Worm (Caenorhabditis elegans) whole organism, early embryonic: Measurements from ENCODE around the gene EEED8.18.

Experiments used
- B0310.2 ChIP-seq: sonication (generic microtip); optimal IDR thresholded peaks from 2 replicates; lab custom pipeline; 2016; ENCODE audit warnings: mild to moderate bottlenecking, missing genetic modification characterization, missing compliant biosample characterization
- F13C5.2 ChIP-seq: sonication (generic microtip); optimal IDR thresholded peaks from 2 replicates; lab custom pipeline; 2017; ENCODE audit warnings: mild to moderate bottlenecking, missing genetic modification characterization, inconsistent platforms, missing compliant biosample characterization
- aly-1 ChIP-seq: sonication (generic microtip); optimal IDR thresholded peaks from 2 replicates; lab custom pipeline; 2016; ENCODE audit warnings: missing genetic modification characterization, missing compliant biosample characterization
- ama-1 ChIP-seq: fragments of 150-350 bp; optimal IDR thresholded peaks from 2 replicates; lab custom pipeline; 2014
- ceh-13 ChIP-seq: fragments of 200-800 bp; sonication (Bioruptor generic); optimal IDR thresholded peaks from 2 replicates; lab custom pipeline; 2018; ENCODE audit warnings: mild to moderate bottlenecking, missing genetic modification characterization, missing compliant biosample characterization
- ceh-36 ChIP-seq: sonication (generic microtip); optimal IDR thresholded peaks from 2 replicates; lab custom pipeline; 2016; ENCODE audit warnings: missing genetic modification characterization, inconsistent platforms, missing compliant biosample characterization
- ets-7 ChIP-seq: sonication (generic microtip); optimal IDR thresholded peaks from 2 replicates; lab custom pipeline; 2016; ENCODE audit warnings: missing genotype, missing genetic modification characterization, missing compliant biosample characterization
- flt-1 ChIP-seq: fragments of 200-800 bp; sonication (Bioruptor generic); IDR thresholded peaks from 2 replicates; pipeline ENCODE4 v1.3.6; 2022; ENCODE audit warnings: missing genetic modification characterization, missing compliant biosample characterization
- hmbx-1 ChIP-seq: sonication (generic microtip); optimal IDR thresholded peaks from 2 replicates; lab custom pipeline; 2016; ENCODE audit warnings: mild to moderate bottlenecking, missing genetic modification characterization, missing compliant biosample characterization
- hmg-4 ChIP-seq: fragments of 200-800 bp; sonication (Bioruptor generic); optimal IDR thresholded peaks from 2 replicates; lab custom pipeline; 2018; ENCODE audit warnings: mild to moderate bottlenecking, missing genetic modification characterization, missing compliant biosample characterization
- hnd-1 ChIP-seq: sonication (generic microtip); optimal IDR thresholded peaks from 2 replicates; lab custom pipeline; 2016; ENCODE audit warnings: missing genetic modification characterization, missing compliant biosample characterization
- pes-1 ChIP-seq: fragments of 200-800 bp; sonication (Bioruptor generic); IDR thresholded peaks from 2 replicates; pipeline ENCODE4 v1.3.6; 2022; ENCODE audit warnings: missing genetic modification reagents, missing genetic modification characterization, missing compliant biosample characterization
- scrt-1 ChIP-seq: fragments of 200-800 bp; sonication (Bioruptor generic); IDR thresholded peaks from 2 replicates; pipeline ENCODE4 v1.3.6; 2022; ENCODE audit warnings: missing genetic modification characterization, missing compliant biosample characterization
- sea-1 ChIP-seq: fragments of 200-800 bp; sonication (Bioruptor generic); conservative IDR thresholded peaks from 2 replicates; pipeline ENCODE4 v1.3.6; 2022; ENCODE audit warnings: missing genetic modification characterization, missing compliant biosample characterization
- tbx-11 ChIP-seq: fragments of 200-800 bp; sonication (Bioruptor generic); IDR thresholded peaks from 2 replicates; pipeline ENCODE4 v1.3.6; 2022; ENCODE audit warnings: missing genetic modification characterization, missing compliant biosample characterization
- tbx-37 ChIP-seq: fragments of 200-800 bp; sonication (Bioruptor generic); conservative IDR thresholded peaks from 2 replicates; pipeline ENCODE4 v1.3.6; 2022; ENCODE audit warnings: missing genetic modification reagents, missing genetic modification characterization, missing compliant biosample characterization
- tra-4 ChIP-seq: sonication (generic microtip); optimal IDR thresholded peaks from 2 replicates; lab custom pipeline; 2017; ENCODE audit warnings: missing genetic modification characterization, missing compliant biosample characterization

EEED8.18 gene

ce11 chrII:5412467-5412866 lies at the start of gene EEED8.18, which contains the start of gene EEED8.13:
Gene EEED8.18, minus strand, starts transcription at chrII:5412610.
Gene EEED8.13, minus strand, starts transcription at chrII:5412567.
- TF ChIP-seq hmg-4 (GFP tag; lab: Kevin White, UChicago) (no peak), ceh-13 (GFP tag; lab: Kevin White, UChicago) (no peak), pes-1 (GFP tag; lab: Robert Waterston, UW) (no peak), B0310.2 (tag; lab: Kevin White, UChicago) (no peak), sea-1 (GFP tag; lab: Robert Waterston, UW) (no peak), tra-4 (tag; lab: Kevin White, UChicago) (no peak), hmbx-1 (tag; lab: Kevin White, UChicago) (no peak), ama-1 (lab: Kevin White, UChicago) (no peak), hnd-1 (no peak)

- TF ChIP-seq F13C5.2 (no peak), B0310.2 (tag; lab: Kevin White, UChicago) (no peak), tbx-11 (GFP tag; lab: Robert Waterston, UW) (no peak), tra-4 (tag; lab: Kevin White, UChicago) (no peak), pes-1 (GFP tag; lab: Robert Waterston, UW) (no peak), hnd-1 (no peak), hmg-4 (GFP tag; lab: Kevin White, UChicago) (no peak), aly-1 (tag; lab: Kevin White, UChicago) (no peak), ceh-13 (GFP tag; lab: Kevin White, UChicago) (no peak), tbx-37 (GFP tag; lab: Robert Waterston, UW) (no peak), ceh-36 (tag; lab: Kevin White, UChicago) (no peak), hmbx-1 (tag; lab: Kevin White, UChicago) (no peak), sea-1 (GFP tag; lab: Robert Waterston, UW) (no peak), scrt-1 (GFP tag; lab: Robert Waterston, UW) (no peak)
Measured at ce11 chrII:5460911-5461310, 48.5 kb upstream of the EEED8.18 start.

DNA sequence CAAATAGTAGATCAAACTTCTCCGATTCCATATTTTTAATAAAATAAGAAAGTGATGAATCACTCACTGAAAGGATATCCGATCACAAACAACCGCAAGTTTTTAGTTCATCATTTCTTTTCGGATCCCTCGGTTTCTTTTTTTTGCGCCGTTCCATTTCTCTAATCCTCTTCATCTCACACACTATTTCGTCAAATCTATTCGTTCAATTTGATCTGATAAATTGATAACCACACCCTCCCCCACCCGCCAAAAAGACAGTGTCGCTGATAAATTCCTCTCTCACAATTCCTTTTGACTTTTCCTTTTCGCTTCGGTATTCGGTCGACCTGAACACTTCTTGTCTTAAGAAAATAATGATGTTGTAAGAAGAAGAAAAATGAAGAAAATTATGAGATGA lies 47.1 kb upstream of the EEED8.18 start:
- TF ChIP-seq scrt-1 (GFP tag; lab: Robert Waterston, UW) (no peak), hnd-1 (no peak), ceh-13 (GFP tag; lab: Kevin White, UChicago) (no peak), hmg-4 (GFP tag; lab: Kevin White, UChicago) (no peak), tbx-11 (GFP tag; lab: Robert Waterston, UW) (no peak), sea-1 (GFP tag; lab: Robert Waterston, UW) (no peak), aly-1 (tag; lab: Kevin White, UChicago) (no peak), ama-1 (lab: Kevin White, UChicago) (no peak), hmbx-1 (tag; lab: Kevin White, UChicago) (no peak), ets-7 (no peak), pes-1 (GFP tag; lab: Robert Waterston, UW) (no peak), tbx-37 (GFP tag; lab: Robert Waterston, UW) (no peak), B0310.2 (tag; lab: Kevin White, UChicago) (no peak)

ce11 chrII:5458683-5459410 lies 46.4 kb upstream of the EEED8.18 start:
- TF ChIP-seq sea-1 (GFP tag; lab: Robert Waterston, UW) (no peak), hmg-4 (GFP tag; lab: Kevin White, UChicago) (no peak), ceh-36 (tag; lab: Kevin White, UChicago) (no peak), tra-4 (tag; lab: Kevin White, UChicago) (no peak), F13C5.2 (no peak), tbx-37 (GFP tag; lab: Robert Waterston, UW) (no peak), flt-1 (no peak), B0310.2 (tag; lab: Kevin White, UChicago) (no peak), scrt-1 (GFP tag; lab: Robert Waterston, UW) (no peak), hmbx-1 (tag; lab: Kevin White, UChicago) (no peak), tbx-11 (GFP tag; lab: Robert Waterston, UW) (no peak), ets-7 (no peak), hnd-1 (no peak), pes-1 (GFP tag; lab: Robert Waterston, UW) (no peak), aly-1 (tag; lab: Kevin White, UChicago) (no peak)

DNA sequence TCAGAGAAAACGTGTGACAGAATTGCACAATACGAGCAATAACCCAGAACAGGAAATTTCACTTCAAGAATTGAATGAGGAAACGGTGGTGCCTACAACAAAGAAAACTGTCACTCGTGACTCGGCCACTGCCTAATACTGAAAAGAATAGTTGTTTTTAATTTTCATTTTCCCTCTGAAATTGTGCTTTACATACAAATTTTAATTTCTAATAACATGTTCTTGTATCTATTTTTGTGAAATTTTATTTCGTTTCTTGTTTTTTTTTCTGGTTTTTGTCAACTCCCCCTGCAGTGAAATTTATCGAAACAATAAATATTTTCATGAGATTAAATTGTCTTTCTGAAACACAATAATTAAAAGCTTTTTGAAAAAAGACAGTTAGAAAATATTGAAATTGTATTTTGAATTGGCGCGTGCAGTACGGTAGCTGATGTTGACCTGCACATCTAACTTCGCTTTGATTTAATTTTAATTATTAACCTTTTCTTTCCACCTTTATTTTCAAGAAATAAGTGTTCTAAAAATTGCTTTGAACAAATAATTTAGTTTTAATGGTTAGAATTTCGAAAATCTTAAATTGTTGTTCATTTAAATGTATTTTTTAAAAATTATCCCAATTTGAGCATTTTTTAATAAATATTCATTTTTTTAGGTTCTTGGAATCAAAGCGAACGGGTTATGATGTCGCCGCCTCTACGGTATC lies 43.4 kb upstream of the EEED8.18 start, which contains the start of gene daz-1:
daz-1 (plus strand) TSS at position 656 of the 706 bp plus-strand sequence.
- TF ChIP-seq ceh-13 (GFP tag; lab: Kevin White, UChicago) (no peak), tra-4 (tag; lab: Kevin White, UChicago) (no peak), tbx-11 (GFP tag; lab: Robert Waterston, UW) (no peak), hmbx-1 (tag; lab: Kevin White, UChicago) (no peak), hmg-4 (GFP tag; lab: Kevin White, UChicago) (no peak), tbx-37 (GFP tag; lab: Robert Waterston, UW) (no peak), sea-1 (GFP tag; lab: Robert Waterston, UW) (no peak), flt-1 (no peak), ceh-36 (tag; lab: Kevin White, UChicago) (no peak), ets-7 (no peak), ama-1 (lab: Kevin White, UChicago) (no peak), pes-1 (GFP tag; lab: Robert Waterston, UW) (no peak), aly-1 (tag; lab: Kevin White, UChicago) (no peak), scrt-1 (GFP tag; lab: Robert Waterston, UW) (no peak), B0310.2 (tag; lab: Kevin White, UChicago) (no peak), hnd-1 (no peak), F13C5.2 (no peak)

DNA sequence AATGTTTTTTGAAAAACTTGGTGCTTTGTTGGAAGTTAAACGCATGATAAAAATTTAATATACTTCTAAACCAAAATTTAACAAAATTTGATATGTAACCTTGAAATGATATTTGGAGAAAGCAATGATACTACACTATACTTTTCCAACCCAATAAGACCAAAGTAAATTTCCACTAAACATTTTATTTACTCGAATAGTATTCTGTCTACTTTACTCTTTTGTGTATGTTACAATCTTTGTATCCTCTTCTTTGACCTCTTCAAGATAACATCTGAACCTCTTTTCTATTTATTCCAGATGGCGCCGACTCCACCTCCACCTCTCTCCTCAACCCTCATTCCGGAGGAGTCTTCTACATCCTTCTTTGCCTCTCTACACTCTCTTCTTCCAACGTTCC lies 41.1 kb upstream of the EEED8.18 start, which contains the start of gene dhs-5:
dhs-5 (plus strand) TSS at position 301 of the 400 bp plus-strand sequence.
- TF ChIP-seq sea-1 (GFP tag; lab: Robert Waterston, UW) = no peak
- no peak for TF ChIP-seq hnd-1
- no peak for TF ChIP-seq ceh-13 (GFP tag; lab: Kevin White, UChicago)
- no peak for TF ChIP-seq F13C5.2
- TF ChIP-seq ama-1 (lab: Kevin White, UChicago) = no peak
- no peak for TF ChIP-seq flt-1
- no peak for TF ChIP-seq ceh-36 (tag; lab: Kevin White, UChicago)
- no peak for TF ChIP-seq scrt-1 (GFP tag; lab: Robert Waterston, UW)
- TF ChIP-seq tbx-11 (GFP tag; lab: Robert Waterston, UW) = no peak
- no peak for TF ChIP-seq ets-7
- no peak for TF ChIP-seq hmbx-1 (tag; lab: Kevin White, UChicago)
- no peak for TF ChIP-seq tbx-37 (GFP tag; lab: Robert Waterston, UW)
- no peak for TF ChIP-seq hmg-4 (GFP tag; lab: Kevin White, UChicago)
- TF ChIP-seq aly-1 (tag; lab: Kevin White, UChicago) = no peak
- TF ChIP-seq pes-1 (GFP tag; lab: Robert Waterston, UW) = no peak
